Worm (Caenorhabditis elegans): ENCODE measurements around the gene F47E1.20.
"Not testable (repeated sequence)": the region's sequence is repeated elsewhere in the genome, so short reads cannot be mapped to it uniquely, and the experiment has no call there.

F47E1.20 gene

DNA sequence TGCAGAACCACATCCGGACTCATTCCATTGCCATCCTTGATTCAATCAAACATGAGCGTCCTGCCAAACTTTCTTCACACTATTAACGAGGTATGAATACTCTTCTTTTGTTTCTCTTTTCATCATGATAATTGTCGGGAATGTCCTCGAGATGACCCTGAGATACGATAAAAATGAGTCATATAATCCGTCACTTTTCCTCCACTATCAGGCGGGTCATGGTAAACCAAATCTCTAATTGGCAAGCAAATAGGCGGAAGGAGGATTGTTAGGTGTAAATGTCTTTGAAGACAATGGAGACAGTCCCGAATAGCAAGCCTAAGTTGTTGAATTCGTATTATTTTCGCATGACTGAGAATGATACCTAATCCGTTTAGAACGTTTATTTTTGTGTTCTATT, 39.9 kb downstream of the F47E1.20 start:
- TF ChIP-seq nhr-42 (GFP tag; IDR thresholded peaks at IDR 0.05): no peak
- TF ChIP-seq daf-19 (GFP tag; conservative IDR thresholded peaks at IDR 0.05): no peak
- TF ChIP-seq ceh-20 (GFP tag; IDR thresholded peaks at IDR 0.05): no peak
- no peak for TF ChIP-seq skn-1 (tag; optimal IDR thresholded peaks at IDR 0.05)
- TF ChIP-seq tag-97 (GFP tag; IDR thresholded peaks at IDR 0.05): no peak
- TF ChIP-seq aly-2 (tag; optimal IDR thresholded peaks at IDR 0.05): no peak
- TF ChIP-seq jun-1 (tag; optimal IDR thresholded peaks at IDR 0.05): no peak
- no peak for TF ChIP-seq lsy-2 (tag; optimal IDR thresholded peaks at IDR 0.05)
- no peak for TF ChIP-seq F44E2.7 (GFP tag; IDR thresholded peaks at IDR 0.05)
- no peak for TF ChIP-seq F49E8.2 (tag; optimal IDR thresholded peaks at IDR 0.05; ENCODE audit: borderline replicate concordance)
- no peak for TF ChIP-seq daf-8 (GFP tag; IDR thresholded peaks at IDR 0.05)
- TF ChIP-seq php-3 (GFP tag; IDR thresholded peaks at IDR 0.05): no peak
- TF ChIP-seq nhr-6 (tag; optimal IDR thresholded peaks at IDR 0.05): no peak
- TF ChIP-seq ztf-7 (tag; optimal IDR thresholded peaks at IDR 0.05): no peak
- TF ChIP-seq hmg-1.1 (GFP tag; IDR thresholded peaks at IDR 0.05): no peak

ce11 chrX:9089536-9089935, 40.8 kb downstream of the F47E1.20 start:
- peak; percentile 96 for TF ChIP-seq aha-1 (tag)
- TF ChIP-seq nhr-111 (GFP tag; optimal IDR thresholded peaks at IDR 0.05): no peak
- no peak for TF ChIP-seq mdl-1 (tag; optimal IDR thresholded peaks at IDR 0.05)

- TF ChIP-seq D1046.2 (GFP tag; IDR thresholded peaks at IDR 0.05) (peak; percentile 56; the same call in 1 of the 2 replicates), hlh-30 (tag; optimal IDR thresholded peaks at IDR 0.05; ENCODE audit: insufficient read depth) (peak; percentile 33), madf-9 (GFP tag; conservative IDR thresholded peaks at IDR 0.05) (peak; percentile 58; the same call in 1 of the 2 replicates), ceh-44 (GFP tag; IDR thresholded peaks at IDR 0.05) (peak; percentile 67), mxl-2 (GFP tag; conservative IDR thresholded peaks at IDR 0.05) (0 out of 2 replicates have a peak, but pooled peaks have one; percentile 38), duxl-1 (tag; optimal IDR thresholded peaks at IDR 0.05; ENCODE audit: poor library complexity) (peak; percentile 63), F10B5.3 (tag; optimal IDR thresholded peaks at IDR 0.05) (peak; percentile 51), mes-2 (tag; optimal IDR thresholded peaks at IDR 0.05; ENCODE audit: poor library complexity, severe bottlenecking) (peak; percentile 41), ztf-7 (tag; optimal IDR thresholded peaks at IDR 0.05) (peak; percentile 43), egl-43 (GFP tag; IDR thresholded peaks at IDR 0.05) (peak; percentile 88), daf-16 (GFP tag; optimal IDR thresholded peaks at IDR 0.05) (peak; percentile 14 to 33), daf-16 (tag; optimal IDR thresholded peaks at IDR 0.05) (peak; percentile 38), vab-7 (GFP tag; IDR thresholded peaks at IDR 0.05) (peak; percentile 72), arid-1 (GFP tag; conservative IDR thresholded peaks at IDR 0.05) (peak; percentile 28; the same call in 1 of the 2 replicates), dve-1 (tag; optimal IDR thresholded peaks at IDR 0.05; ENCODE audit: insufficient read depth) (peak; percentile 5), dpl-1 (GFP tag; optimal IDR thresholded peaks at IDR 0.05) (peak; percentile 18), ctbp-1 (GFP tag; IDR thresholded peaks at IDR 0.05) (peak; percentile 64), hmg-1.1 (GFP tag; IDR thresholded peaks at IDR 0.05) (peak; percentile 33), set-16 (GFP tag; IDR thresholded peaks at IDR 0.05) (0 out of 2 replicates have a peak, but pooled peaks have one; percentile 11), lim-7 (GFP tag; IDR thresholded peaks at IDR 0.05) (peak; percentile 82), nhr-102 (tag; optimal IDR thresholded peaks at IDR 0.05) (peak; percentile 38), mep-1 (tag; optimal IDR thresholded peaks at IDR 0.05) (peak; percentile 32), Y75B8A.6 (GFP tag; IDR thresholded peaks at IDR 0.05) (0 out of 2 replicates have a peak, but pooled peaks have one; percentile 7), F49E8.2 (tag; optimal IDR thresholded peaks at IDR 0.05; ENCODE audit: borderline replicate concordance) (peak; percentile 36), hlh-11 (tag; optimal IDR thresholded peaks at IDR 0.05) (peak; percentile 17), php-3 (GFP tag; IDR thresholded peaks at IDR 0.05) (peak; percentile 22; the same call in 1 of the 2 replicates), lin-29 (GFP tag; IDR thresholded peaks at IDR 0.05) (peak; percentile 42; the same call in 1 of the 2 replicates), madf-5 (GFP tag; IDR thresholded peaks at IDR 0.05) (0 out of 4 replicates have a peak, but pooled peaks of 1 of the 2 experiments have one; percentile 9), dmd-8 (GFP tag; IDR thresholded peaks at IDR 0.05) (peak; percentile 6; the same call in 1 of the 2 replicates), snpc-1.2 (GFP tag; IDR thresholded peaks at IDR 0.05) (peak; percentile 77), pha-4 (GFP tag; IDR thresholded peaks at IDR 0.05) (peak; percentile 69), lin-1 (GFP tag; IDR thresholded peaks at IDR 0.05) (peak; percentile 57; the same call in 1 of the 2 replicates)
- not testable (repeated sequence) for TF ChIP-seq pha-4 (tag; optimal IDR thresholded peaks at IDR 0.05)
Observed at ce11 chrX:9090562-9090961, 41.8 kb downstream of the F47E1.20 start.
